Worm (Caenorhabditis elegans) whole organism, young adult: ENCODE measurements around the gene str-208.

Experiments used
- B0035.1 ChIP-seq: sonication (generic microtip); optimal IDR thresholded peaks from 2 replicates; lab custom pipeline; 2016; ENCODE audit warnings: missing genetic modification characterization, mild to moderate bottlenecking, missing compliant biosample characterization, missing genotype, missing genetic modification reagents
- B0261.1 ChIP-seq: sonication (generic microtip); optimal IDR thresholded peaks from 2 replicates; lab custom pipeline; 2016; ENCODE audit warnings: mild to moderate bottlenecking, missing genetic modification characterization, moderate library complexity, missing compliant biosample characterization
- F10E7.11 ChIP-seq: sonication (generic microtip); optimal IDR thresholded peaks from 2 replicates; lab custom pipeline; 2017; ENCODE audit warnings: mild to moderate bottlenecking, missing genetic modification characterization, moderate library complexity, missing compliant biosample characterization
- F37B4.10 ChIP-seq: fragments of 200-800 bp; sonication (Bioruptor generic); IDR thresholded peaks from 2 replicates; pipeline ENCODE4 v1.3.6; 2022; ENCODE audit warnings: missing genetic modification characterization, missing compliant biosample characterization
- F52B5.7 ChIP-seq: sonication (generic microtip); optimal IDR thresholded peaks from 2 replicates; lab custom pipeline; 2016; ENCODE audit warnings: mild to moderate bottlenecking, missing genetic modification characterization, missing compliant biosample characterization
- T07F8.4 ChIP-seq: sonication (generic microtip); optimal IDR thresholded peaks from 2 replicates; lab custom pipeline; 2016; ENCODE audit warnings: mild to moderate bottlenecking, missing genetic modification characterization, moderate library complexity, missing compliant biosample characterization
- Y67H2A.10 ChIP-seq: fragments of 200-800 bp; sonication (Bioruptor generic); conservative IDR thresholded peaks from 2 replicates; pipeline ENCODE4 v1.3.6; 2022; ENCODE audit warnings: missing genetic modification reagents, missing genetic modification characterization, missing compliant biosample characterization
- atf-7 ChIP-seq: sonication (generic microtip); optimal IDR thresholded peaks from 2 replicates; lab custom pipeline; 2017; ENCODE audit warnings: mild to moderate bottlenecking, missing genetic modification characterization, missing compliant biosample characterization
- attf-3 ChIP-seq: fragments of 200-800 bp; sonication (Bioruptor generic); conservative IDR thresholded peaks from 2 replicates; pipeline ENCODE4 v1.3.6; 2022; ENCODE audit warnings: missing genetic modification reagents, missing genetic modification characterization, missing compliant biosample characterization
- bed-1 ChIP-seq: fragments of 200-800 bp; sonication (Bioruptor generic); IDR thresholded peaks from 2 replicates; pipeline ENCODE4 v1.3.6; 2022; ENCODE audit warnings: missing genetic modification reagents, missing genetic modification characterization, missing compliant biosample characterization
- cebp-1 ChIP-seq, 2 experiments: fragments of 200-800 bp in 1 of 2; sonication (Bioruptor generic) in 1 of 2; sonication (generic microtip) in 1 of 2; IDR thresholded peaks in 1 of 2; optimal IDR thresholded peaks in 1 of 2; 2 replicates each; pipeline versions ENCODE4 v1.3.6 to Lab custom; 2017 to 2022; ENCODE audit warnings: missing compliant biosample characterization in 2 of 2, missing genetic modification characterization in 2 of 2, mild to moderate bottlenecking in 1 of 2, missing genetic modification reagents in 1 of 2, moderate library complexity in 1 of 2
- ceh-27 ChIP-seq: fragments of 200-800 bp; sonication (Bioruptor generic); optimal IDR thresholded peaks from 2 replicates; lab custom pipeline; 2018; ENCODE audit warnings: mild to moderate bottlenecking, missing genetic modification characterization, moderate library complexity, missing compliant biosample characterization
- ceh-40 ChIP-seq: fragments of 200-800 bp; sonication (Bioruptor generic); IDR thresholded peaks from 2 replicates; pipeline ENCODE4 v1.3.6; 2022; ENCODE audit warnings: missing genetic modification characterization, missing compliant biosample characterization
- chd-7 ChIP-seq: sonication (generic microtip); optimal IDR thresholded peaks from 2 replicates; lab custom pipeline; 2016; ENCODE audit warnings: mild to moderate bottlenecking, missing genetic modification characterization, moderate library complexity, missing compliant biosample characterization
- dpff-1 ChIP-seq: sonication (generic microtip); optimal IDR thresholded peaks from 2 replicates; lab custom pipeline; 2017; ENCODE audit warnings: mild to moderate bottlenecking, missing genetic modification characterization, missing compliant biosample characterization
- dpl-1 ChIP-seq: fragments of 150-350 bp; optimal IDR thresholded peaks from 2 replicates; lab custom pipeline; 2014; ENCODE audit warnings: missing biosample characterization, missing genetic modification reagents, missing genetic modification characterization
- lsl-1 ChIP-seq: fragments of 200-800 bp; sonication (Bioruptor generic); optimal IDR thresholded peaks from 2 replicates; lab custom pipeline; 2018; ENCODE audit warnings: mild to moderate bottlenecking, missing genetic modification characterization, moderate library complexity, missing compliant biosample characterization
- madf-10 ChIP-seq: sonication (generic microtip); optimal IDR thresholded peaks from 2 replicates; lab custom pipeline; 2016; ENCODE audit warnings: mild to moderate bottlenecking, missing genetic modification characterization, missing compliant biosample characterization
- mcd-1 ChIP-seq: fragments of 200-800 bp; sonication (Bioruptor generic); IDR thresholded peaks from 2 replicates; pipeline ENCODE4 v1.3.6; 2022; ENCODE audit warnings: missing genetic modification reagents, missing genetic modification characterization, missing compliant biosample characterization
- nfya-2 ChIP-seq: fragments of 200-800 bp; sonication (Bioruptor generic); IDR thresholded peaks from 2 replicates; pipeline ENCODE4 v1.3.6; 2022; ENCODE audit warnings: missing genetic modification reagents, missing genetic modification characterization, missing compliant biosample characterization
- nfyb-1 ChIP-seq: fragments of 200-800 bp; sonication (Bioruptor generic); IDR thresholded peaks from 2 replicates; pipeline ENCODE4 v1.3.6; 2022; ENCODE audit warnings: missing genetic modification reagents, missing genetic modification characterization, missing compliant biosample characterization
- nhr-80 ChIP-seq: sonication (generic microtip); optimal IDR thresholded peaks from 2 replicates; lab custom pipeline; 2016; ENCODE audit warnings: missing genetic modification characterization, missing compliant biosample characterization
- pbrm-1 ChIP-seq: fragments of 200-800 bp; sonication (Bioruptor generic); IDR thresholded peaks from 2 replicates; pipeline ENCODE4 v1.3.6; 2022; ENCODE audit warnings: missing genetic modification reagents, missing genetic modification characterization, missing compliant biosample characterization
- pha-4 ChIP-seq: fragments of 150-350 bp; sonication (generic microtip); optimal IDR thresholded peaks from 2 replicates; lab custom pipeline; 2014; ENCODE audit warnings: missing biosample characterization, missing genetic modification reagents, missing genetic modification characterization
- rec-8 ChIP-seq, 2 experiments: sonication (generic microtip); optimal IDR thresholded peaks; 2 replicates each; lab custom pipeline; 2016; ENCODE audit warnings: mild to moderate bottlenecking in 2 of 2, missing genetic modification characterization in 2 of 2, missing genetic modification reagents in 2 of 2, missing genotype in 2 of 2, missing biosample characterization in 1 of 2, missing compliant biosample characterization in 1 of 2, moderate library complexity in 1 of 2
- rpc-1 ChIP-seq, 2 experiments: fragments of 150-350 bp in 1 of 2; sonication (generic microtip) in 1 of 2; optimal IDR thresholded peaks; 2 replicates each; lab custom pipeline; 2014 to 2018; ENCODE audit warnings: missing biosample characterization in 1 of 2, missing genetic modification characterization in 1 of 2, missing genetic modification reagents in 1 of 2, missing genotype in 1 of 2
- snpc-1.1 ChIP-seq: sonication (generic microtip); optimal IDR thresholded peaks from 2 replicates; lab custom pipeline; 2017; ENCODE audit warnings: missing genetic modification characterization, mild to moderate bottlenecking, missing compliant biosample characterization, antibody characterized with exemption, moderate library complexity, missing genotype, missing genetic modification reagents; ENCODE audit not compliant: insufficient read depth
- somi-1 ChIP-seq: fragments of 200-800 bp; sonication (Bioruptor generic); optimal IDR thresholded peaks from 2 replicates; lab custom pipeline; 2018; ENCODE audit warnings: mild to moderate bottlenecking, missing genetic modification characterization, missing compliant biosample characterization
- tbp1 ChIP-seq: fragments of 200-800 bp; sonication (Bioruptor generic); optimal IDR thresholded peaks from 2 replicates; lab custom pipeline; 2018; ENCODE audit warnings: mild to moderate bottlenecking, missing genetic modification characterization, missing compliant biosample characterization
- xnd-1 ChIP-seq: sonication (generic microtip); optimal IDR thresholded peaks from 2 replicates; lab custom pipeline; 2016; ENCODE audit warnings: missing genotype, missing genetic modification reagents, missing genetic modification characterization, missing compliant biosample characterization

The str-208 gene

ce11 chrV:4964020-4964635 lies 7.5 kb downstream of the str-208 start:
- TF ChIP-seq chd-7 (tag; lab: Kevin White, UChicago) (peak; percentile 20), somi-1 (GFP tag; lab: Kevin White, UChicago) (no peak), mcd-1 (GFP tag; lab: Robert Waterston, UW) (no peak), nfyb-1 (GFP tag; lab: Robert Waterston, UW) (0 out of 2 replicates have a peak, but pooled peaks have one; percentile 25), F52B5.7 (no peak), lsl-1 (GFP tag; lab: Kevin White, UChicago) (no peak), B0035.1 (no peak), madf-10 (tag; lab: Kevin White, UChicago) (no peak), pha-4 (no peak), rec-8 (tag; optimal IDR thresholded peaks at IDR 0.05; lab: Kevin White, UChicago) (no peak), F10E7.11 (no peak), Y67H2A.10 (no peak)

- TF ChIP-seq cebp-1 (GFP tag; IDR thresholded peaks at IDR 0.05; lab: Robert Waterston, UW) = peak; percentile 37; the same call in 1 of the 2 replicates
- peak; percentile 48 for TF ChIP-seq cebp-1 (tag; optimal IDR thresholded peaks at IDR 0.05; lab: Kevin White, UChicago)
- TF ChIP-seq snpc-1.1 (tag; lab: Kevin White, UChicago) = no peak
- TF ChIP-seq nhr-80 (tag; lab: Kevin White, UChicago) = peak; percentile 53
These were observed 8.2 kb downstream of the str-208 start for ce11 chrV:4964671-4965420.

- TF ChIP-seq snpc-1.1 (tag; lab: Kevin White, UChicago) (no peak), Y67H2A.10 (no peak)
These were observed 9.2 kb downstream of the str-208 start for ce11 chrV:4965790-4966189.

ce11 chrV:4967238-4967637 lies 10.6 kb downstream of the str-208 start:
- no peak for TF ChIP-seq bed-1
- TF ChIP-seq rpc-1 (optimal IDR thresholded peaks at IDR 0.05; lab: Kevin White, UChicago) = no peak
- no peak for TF ChIP-seq rpc-1 (tag; optimal IDR thresholded peaks at IDR 0.05; lab: Kevin White, UChicago)
- no peak for TF ChIP-seq dpff-1 (tag; lab: Kevin White, UChicago)
- no peak for TF ChIP-seq B0261.1 (tag; lab: Kevin White, UChicago)
- TF ChIP-seq tbp1 = no peak
- TF ChIP-seq nfya-2 = no peak
- no peak for TF ChIP-seq ceh-40 (GFP tag; lab: Robert Waterston, UW)
- TF ChIP-seq pbrm-1 (GFP tag; lab: Robert Waterston, UW) = no peak
- TF ChIP-seq F37B4.10 (GFP tag; lab: Robert Waterston, UW) = no peak
- no peak for TF ChIP-seq dpl-1 (GFP tag; lab: Kevin White, UChicago)
- TF ChIP-seq F52B5.7 = no peak
- no peak for TF ChIP-seq snpc-1.1 (tag; lab: Kevin White, UChicago)
- no peak for TF ChIP-seq attf-3 (GFP tag; lab: Robert Waterston, UW)
- TF ChIP-seq xnd-1 (tag; lab: Kevin White, UChicago) = no peak

ce11 chrV:4968775-4969174 lies 12.1 kb downstream of the str-208 start:
- TF ChIP-seq nhr-80 (tag; lab: Kevin White, UChicago) (peak; percentile 6), ceh-27 (GFP tag; lab: Kevin White, UChicago) (no peak), T07F8.4 (tag; lab: Kevin White, UChicago) (no peak), atf-7 (no peak)
